Worm (Caenorhabditis elegans) whole organism, L1 larva: ENCODE measurements around the gene C14A4.6.

Experiments
- C16A3.4 ChIP-seq: fragments of 150-350 bp; optimal IDR thresholded peaks from 2 replicates; lab custom pipeline; 2014; ENCODE audit warnings: missing biosample characterization, missing genetic modification characterization
- C34B4.2 ChIP-seq: sonication (generic microtip); optimal IDR thresholded peaks from 2 replicates; lab custom pipeline; 2017; ENCODE audit warnings: mild to moderate bottlenecking, missing genetic modification characterization, missing compliant biosample characterization
- F16B12.6 ChIP-seq: fragments of 150-350 bp; optimal IDR thresholded peaks from 2 replicates; lab custom pipeline; 2014; ENCODE audit warnings: missing biosample characterization, missing genetic modification characterization
- Y116A8C.19 ChIP-seq: sonication (generic microtip); optimal IDR thresholded peaks from 2 replicates; lab custom pipeline; 2016; ENCODE audit warnings: missing compliant biosample characterization, missing genetic modification characterization, borderline replicate concordance
- alr-1 ChIP-seq: fragments of 200-800 bp; sonication (Bioruptor generic); optimal IDR thresholded peaks from 2 replicates; lab custom pipeline; 2018; ENCODE audit warnings: borderline replicate concordance, mild to moderate bottlenecking, missing genetic modification characterization, missing compliant biosample characterization
- aly-2 ChIP-seq: fragments of 150-350 bp; optimal IDR thresholded peaks from 2 replicates; lab custom pipeline; 2014; ENCODE audit warnings: missing biosample characterization, missing genetic modification characterization
- ceh-63 ChIP-seq: fragments of 200-800 bp; sonication (Bioruptor generic); optimal IDR thresholded peaks from 2 replicates; lab custom pipeline; 2018; ENCODE audit warnings: mild to moderate bottlenecking, missing genetic modification characterization, missing compliant biosample characterization
- ces-1 ChIP-seq: fragments of 150-350 bp; optimal IDR thresholded peaks from 2 replicates; lab custom pipeline; 2014; ENCODE audit warnings: missing biosample characterization, missing genetic modification reagents, missing genetic modification characterization
- dpl-1 ChIP-seq, 3 experiments: fragments of 150-350 bp in 2 of 3; sonication (generic microtip) in 1 of 3; optimal IDR thresholded peaks; 2 replicates each; lab custom pipeline; 2014 to 2017; ENCODE audit warnings: missing biosample characterization in 3 of 3, missing genetic modification characterization in 3 of 3, missing genetic modification reagents in 3 of 3
- efl-1 ChIP-seq, 4 experiments: fragments of 150-350 bp; optimal IDR thresholded peaks in 3 of 4; peaks in 1 of 4; 1 replicate in 1 of 4; 2 replicates in 3 of 4; lab custom pipeline; 2014; ENCODE audit warnings: missing biosample characterization in 2 of 4, missing genetic modification characterization in 2 of 4, missing genetic modification reagents in 2 of 4
- elt-2 ChIP-seq: sonication (generic microtip); optimal IDR thresholded peaks from 2 replicates; lab custom pipeline; 2016; ENCODE audit warnings: missing genetic modification characterization, mild to moderate bottlenecking, inconsistent platforms, missing compliant biosample characterization, missing genetic modification reagents
- elt-3 ChIP-seq, 6 experiments: fragments of 150-350 bp in 1 of 6; sonication (generic microtip); optimal IDR thresholded peaks; 2 replicates each; lab custom pipeline; 2017 to 2018; ENCODE audit warnings: missing biosample characterization in 6 of 6, missing genetic modification characterization in 6 of 6, inconsistent platforms in 1 of 6
- fkh-4 ChIP-seq: sonication (generic microtip); optimal IDR thresholded peaks from 2 replicates; lab custom pipeline; 2016; ENCODE audit warnings: missing compliant biosample characterization, missing genetic modification characterization, borderline replicate concordance
- fkh-8 ChIP-seq: sonication (generic microtip); optimal IDR thresholded peaks from 2 replicates; lab custom pipeline; 2016; ENCODE audit warnings: mild to moderate bottlenecking, missing genetic modification characterization, missing compliant biosample characterization
- hlh-17 ChIP-seq: fragments of 200-800 bp; sonication (Bioruptor generic); optimal IDR thresholded peaks from 2 replicates; lab custom pipeline; 2018; ENCODE audit warnings: missing genetic modification characterization, mild to moderate bottlenecking, missing compliant biosample characterization, moderate library complexity, borderline replicate concordance
- hpl-2 ChIP-seq: fragments of 150-350 bp; optimal IDR thresholded peaks from 2 replicates; lab custom pipeline; 2014; ENCODE audit warnings: missing biosample characterization, missing genetic modification reagents, missing genetic modification characterization
- jun-1 ChIP-seq: fragments of 150-350 bp; optimal IDR thresholded peaks from 2 replicates; lab custom pipeline; 2014; ENCODE audit warnings: missing biosample characterization, missing genetic modification reagents, missing genetic modification characterization
- lin-13 ChIP-seq: fragments of 150-350 bp; optimal IDR thresholded peaks from 2 replicates; lab custom pipeline; 2014; ENCODE audit warnings: missing biosample characterization, missing genetic modification reagents, missing genetic modification characterization
- lin-14 ChIP-seq: fragments of 200-800 bp; sonication (Bioruptor generic); optimal IDR thresholded peaks from 2 replicates; lab custom pipeline; 2018; ENCODE audit warnings: mild to moderate bottlenecking, missing genetic modification characterization, moderate library complexity, missing compliant biosample characterization
- lir-3 ChIP-seq: sonication (generic microtip); optimal IDR thresholded peaks from 2 replicates; lab custom pipeline; 2016; ENCODE audit warnings: mild to moderate bottlenecking, missing genetic modification characterization, moderate library complexity, missing compliant biosample characterization; ENCODE audit not compliant: poor library complexity
- lsy-2 ChIP-seq, 2 experiments: fragments of 150-350 bp; optimal IDR thresholded peaks; 2 replicates each; lab custom pipeline; 2014; ENCODE audit warnings: missing biosample characterization in 2 of 2, missing genetic modification characterization in 2 of 2
- mab-9 ChIP-seq: fragments of 200-800 bp; sonication (Bioruptor generic); IDR thresholded peaks from 2 replicates; pipeline ENCODE4 v1.3.6; 2022; ENCODE audit warnings: missing genetic modification reagents, missing genetic modification characterization, missing compliant biosample characterization
- mdl-1 ChIP-seq, 2 experiments: fragments of 150-350 bp; optimal IDR thresholded peaks; 2 replicates each; lab custom pipeline; 2014 to 2017; ENCODE audit warnings: missing biosample characterization in 2 of 2, missing genetic modification characterization in 2 of 2, inconsistent platforms in 1 of 2
- mef-2 ChIP-seq: fragments of 150-350 bp; optimal IDR thresholded peaks from 2 replicates; lab custom pipeline; 2014; ENCODE audit warnings: missing biosample characterization, missing genetic modification characterization
- mep-1 ChIP-seq: fragments of 150-350 bp; optimal IDR thresholded peaks from 2 replicates; lab custom pipeline; 2014; ENCODE audit warnings: missing biosample characterization, missing genetic modification characterization
- nhr-11 ChIP-seq: fragments of 150-350 bp; optimal IDR thresholded peaks from 2 replicates; lab custom pipeline; 2014; ENCODE audit warnings: missing biosample characterization, missing genetic modification characterization
- nhr-12 ChIP-seq: sonication (generic microtip); optimal IDR thresholded peaks from 2 replicates; lab custom pipeline; 2017; ENCODE audit warnings: missing biosample characterization, missing genetic modification characterization
- nhr-19 ChIP-seq: fragments of 200-800 bp; sonication (Bioruptor generic); conservative IDR thresholded peaks from 2 replicates; pipeline ENCODE4 v1.3.6; 2022; ENCODE audit warnings: missing genetic modification characterization, missing compliant biosample characterization
- nhr-237 ChIP-seq: fragments of 150-350 bp; optimal IDR thresholded peaks from 2 replicates; lab custom pipeline; 2014; ENCODE audit warnings: missing biosample characterization, missing genetic modification characterization
- nhr-71 ChIP-seq: sonication (generic microtip); optimal IDR thresholded peaks from 2 replicates; lab custom pipeline; 2016; ENCODE audit warnings: mild to moderate bottlenecking, missing genetic modification characterization, moderate library complexity, missing compliant biosample characterization
- nhr-84 ChIP-seq: sonication (generic microtip); optimal IDR thresholded peaks from 2 replicates; lab custom pipeline; 2017; ENCODE audit warnings: missing biosample characterization, missing genetic modification characterization
- pag-3 ChIP-seq: sonication (generic microtip); optimal IDR thresholded peaks from 2 replicates; lab custom pipeline; 2017; ENCODE audit warnings: missing genetic modification characterization, mild to moderate bottlenecking, missing compliant biosample characterization, antibody characterized with exemption, borderline replicate concordance; ENCODE audit not compliant: insufficient read depth
- rnt-1 ChIP-seq: sonication (generic microtip); optimal IDR thresholded peaks from 2 replicates; lab custom pipeline; 2016; ENCODE audit warnings: mild to moderate bottlenecking, missing genetic modification characterization, moderate library complexity, missing compliant biosample characterization
- snpc-4 ChIP-seq: fragments of 150-350 bp; optimal IDR thresholded peaks from 2 replicates; lab custom pipeline; 2014; ENCODE audit warnings: missing biosample characterization, missing genetic modification characterization
- sptf-1 ChIP-seq: fragments of 150-350 bp; optimal IDR thresholded peaks from 2 replicates; lab custom pipeline; 2014; ENCODE audit warnings: missing biosample characterization, missing genetic modification characterization
- tbx-2 ChIP-seq: sonication (generic microtip); optimal IDR thresholded peaks from 2 replicates; lab custom pipeline; 2016; ENCODE audit warnings: missing genetic modification characterization, missing compliant biosample characterization
- tlp-1 ChIP-seq: fragments of 150-350 bp; optimal IDR thresholded peaks from 2 replicates; lab custom pipeline; 2014; ENCODE audit warnings: missing biosample characterization, missing genetic modification characterization
- unc-130 ChIP-seq: fragments of 150-350 bp; optimal IDR thresholded peaks from 2 replicates; lab custom pipeline; 2017; ENCODE audit warnings: missing biosample characterization, missing genetic modification characterization, inconsistent platforms
- unc-30 ChIP-seq: sonication (generic microtip); optimal IDR thresholded peaks from 2 replicates; lab custom pipeline; 2017; ENCODE audit warnings: missing biosample characterization, missing genetic modification characterization
- unc-62 ChIP-seq: fragments of 150-350 bp; optimal IDR thresholded peaks from 2 replicates; lab custom pipeline; 2014; ENCODE audit warnings: missing biosample characterization, missing genetic modification reagents, missing genetic modification characterization
- xbp-1 ChIP-seq: sonication (generic microtip); optimal IDR thresholded peaks from 2 replicates; lab custom pipeline; 2016; ENCODE audit warnings: missing genetic modification characterization, missing compliant biosample characterization
- zag-1 ChIP-seq: fragments of 150-350 bp; optimal IDR thresholded peaks from 2 replicates; lab custom pipeline; 2014; ENCODE audit warnings: missing biosample characterization, missing genetic modification characterization
- ztf-11 ChIP-seq, 2 experiments: sonication (generic microtip); optimal IDR thresholded peaks; 2 replicates each; lab custom pipeline; 2016 to 2017; ENCODE audit warnings: missing genetic modification characterization in 2 of 2, missing biosample characterization in 1 of 2, missing compliant biosample characterization in 1 of 2
- ztf-4 ChIP-seq: fragments of 150-350 bp; optimal IDR thresholded peaks from 2 replicates; lab custom pipeline; 2014; ENCODE audit warnings: missing biosample characterization, missing genetic modification characterization

Gene C14A4.6

DNA sequence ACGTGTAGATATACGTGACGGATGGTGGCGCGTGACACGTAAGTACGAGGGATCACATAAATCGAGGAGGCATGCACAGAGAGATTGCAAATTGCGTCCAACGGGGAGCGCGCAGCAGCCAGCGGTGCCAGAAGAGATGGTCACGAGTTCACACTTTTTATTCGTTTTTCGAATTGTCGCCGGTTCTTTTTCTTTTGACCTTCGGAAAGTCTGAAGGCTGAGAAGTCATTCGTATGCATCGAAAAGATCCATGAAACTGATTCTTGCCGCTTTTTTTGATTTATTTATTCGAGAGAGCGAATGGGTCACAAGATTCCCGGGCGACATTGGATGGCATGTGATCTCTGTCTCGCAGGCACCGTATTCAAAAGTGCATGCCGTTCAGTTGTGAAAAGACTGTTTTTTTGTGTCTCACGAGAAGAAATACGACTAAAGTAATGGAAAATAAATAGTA lies 35.6 kb downstream of the C14A4.6 start (continued):
- TF ChIP-seq lsy-2 (tag; optimal IDR thresholded peaks at IDR 0.05; lab: Kevin White, UChicago) (peak; percentile 67 to 68), F16B12.6 (tag; lab: Kevin White, UChicago) (no peak), snpc-4 (tag; lab: Kevin White, UChicago) (peak; percentile 31), C34B4.2 (tag; lab: Kevin White, UChicago) (no peak), efl-1 (optimal IDR thresholded peaks at IDR 0.05; lab: Kevin White, UChicago) (peak; percentile 44 to 58), efl-1 (GFP tag; optimal IDR thresholded peaks at IDR 0.05 in 1 of 2; lab: Kevin White, UChicago) (peak; percentile 57 to 95), Y116A8C.19 (tag; lab: Kevin White, UChicago) (no peak), jun-1 (tag; lab: Kevin White, UChicago) (peak; percentile 43), aly-2 (tag; lab: Kevin White, UChicago) (no peak), sptf-1 (no peak), zag-1 (tag; lab: Kevin White, UChicago) (no peak), tbx-2 (tag; lab: Kevin White, UChicago) (peak; percentile 86), fkh-4 (tag; lab: Kevin White, UChicago) (no peak), C16A3.4 (tag; lab: Kevin White, UChicago) (peak; percentile 78), unc-62 (no peak), mab-9 (GFP tag; lab: Robert Waterston, UW) (peak; percentile 87), unc-30 (no peak), nhr-237 (no peak), mef-2 (tag; lab: Kevin White, UChicago) (no peak), lin-13 (GFP tag; lab: Kevin White, UChicago) (peak; percentile 62), elt-2 (tag; lab: Kevin White, UChicago) (peak; percentile 25), hpl-2 (GFP tag; lab: Kevin White, UChicago) (no peak), fkh-8 (tag; lab: Kevin White, UChicago) (peak; percentile 60), tlp-1 (tag; lab: Kevin White, UChicago) (no peak), elt-3 (tag; optimal IDR thresholded peaks at IDR 0.05; lab: Kevin White, UChicago) (peak in 2 of 6 experiments; percentile 45 to 52), dpl-1 (GFP tag; optimal IDR thresholded peaks at IDR 0.05; lab: Kevin White, UChicago) (peak; percentile 47 to 65 (median 58)), mdl-1 (tag; optimal IDR thresholded peaks at IDR 0.05; lab: Kevin White, UChicago) (peak in 1 of 2 experiments; percentile 97), ces-1 (GFP tag; lab: Kevin White, UChicago) (no peak), nhr-71 (peak; percentile 96), nhr-84 (tag; lab: Kevin White, UChicago) (no peak), hlh-17 (GFP tag; lab: Kevin White, UChicago) (no peak), pag-3 (tag; lab: Kevin White, UChicago) (no peak)

DNA sequence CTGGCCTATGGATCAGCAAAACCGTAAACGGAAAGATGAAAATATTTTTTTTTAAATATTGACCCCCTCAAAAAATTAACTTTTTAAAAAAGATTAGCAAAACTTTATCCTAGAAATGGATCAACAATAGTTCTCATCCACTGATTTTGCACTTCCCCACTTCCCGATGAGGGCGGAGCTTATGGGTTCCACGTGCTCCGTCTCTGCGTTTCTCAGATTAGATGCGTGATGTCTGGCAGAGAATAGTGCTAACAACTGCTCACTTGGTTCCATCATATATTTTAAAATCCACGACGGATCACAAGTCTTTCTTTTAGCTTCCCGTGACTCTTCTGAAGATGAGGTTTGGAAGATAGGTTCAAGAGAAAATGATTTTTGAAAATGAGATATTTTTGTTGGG lies 36.2 kb downstream of the C14A4.6 start:
- TF ChIP-seq xbp-1 (tag; lab: Kevin White, UChicago), result no peak
- TF ChIP-seq ceh-63 (GFP tag; lab: Kevin White, UChicago), result no peak
- peak; percentile 37 for TF ChIP-seq nhr-71
- TF ChIP-seq lir-3 (tag; lab: Kevin White, UChicago), result peak; percentile 45
- TF ChIP-seq mep-1 (tag; lab: Kevin White, UChicago), result peak; percentile 18
- TF ChIP-seq aly-2 (tag; lab: Kevin White, UChicago), result no peak
- peak; percentile 61 for TF ChIP-seq lin-14 (GFP tag; lab: Kevin White, UChicago)
- TF ChIP-seq rnt-1 (tag; lab: Kevin White, UChicago), result peak; percentile 85
- TF ChIP-seq alr-1 (tag; lab: Kevin White, UChicago), result no peak
- peak in 1 of 2 experiments; percentile 87 for TF ChIP-seq mdl-1 (tag; optimal IDR thresholded peaks at IDR 0.05; lab: Kevin White, UChicago)
- no peak for TF ChIP-seq mab-9 (GFP tag; lab: Robert Waterston, UW)
- TF ChIP-seq ztf-11 (tag; optimal IDR thresholded peaks at IDR 0.05; lab: Kevin White, UChicago), result no peak
- peak; percentile 65 for TF ChIP-seq unc-130 (tag; lab: Kevin White, UChicago)
- no peak for TF ChIP-seq unc-30
- TF ChIP-seq Y116A8C.19 (tag; lab: Kevin White, UChicago), result no peak
- TF ChIP-seq nhr-19 (GFP tag; lab: Robert Waterston, UW), result peak; percentile 34; the same call in 1 of the 2 replicates
- TF ChIP-seq dpl-1 (GFP tag; optimal IDR thresholded peaks at IDR 0.05; lab: Kevin White, UChicago), result peak in 1 of 3 experiments; percentile 2
- TF ChIP-seq ztf-4 (tag; lab: Kevin White, UChicago), result peak; percentile 14
- peak; percentile 1 for TF ChIP-seq nhr-11 (tag; lab: Kevin White, UChicago)
- TF ChIP-seq efl-1 (optimal IDR thresholded peaks at IDR 0.05; lab: Kevin White, UChicago), result peak in 1 of 2 experiments; percentile 3
- peak in 1 of 2 experiments; percentile 89 for TF ChIP-seq efl-1 (GFP tag; optimal IDR thresholded peaks at IDR 0.05 in 1 of 2; lab: Kevin White, UChicago)
- TF ChIP-seq lsy-2 (tag; optimal IDR thresholded peaks at IDR 0.05; lab: Kevin White, UChicago), result peak; percentile 41 to 43
- no peak for TF ChIP-seq tlp-1 (tag; lab: Kevin White, UChicago)
- no peak for TF ChIP-seq nhr-12
